Fruit fly (Drosophila melanogaster): ENCODE data around the gene CG9536.

Gene CG9536

DNA sequence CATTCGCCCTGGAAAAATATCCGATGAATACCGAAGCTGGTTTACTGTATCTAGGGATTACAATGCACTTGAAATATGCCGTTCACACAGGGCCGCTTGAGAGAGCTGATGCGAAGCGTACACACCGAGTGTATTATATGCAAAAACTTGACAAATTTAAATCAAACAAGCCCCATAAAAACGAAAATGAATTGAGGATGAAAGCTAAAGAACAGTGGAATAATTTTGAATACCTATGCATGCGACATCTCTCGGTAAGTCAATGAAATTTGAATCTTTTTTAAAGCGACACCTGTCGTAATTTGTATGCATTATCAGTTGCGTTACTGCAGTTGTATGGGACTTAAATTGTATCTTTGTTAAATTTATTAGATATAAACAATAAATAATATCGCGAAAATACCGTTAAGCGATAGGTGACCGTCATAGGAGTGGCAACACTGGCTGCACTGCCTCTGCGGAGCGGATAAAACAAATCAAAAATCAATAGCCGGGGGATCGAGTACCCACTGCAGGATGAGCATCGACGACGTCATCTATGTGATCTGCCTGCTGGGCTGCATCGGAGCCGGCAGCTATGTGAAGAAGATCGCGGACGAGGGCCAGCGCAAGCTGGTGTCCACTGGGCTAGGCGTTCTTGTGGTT is 20.7 kb downstream of the CG9536 start, which contains the start of gene frj (continued):
- TF ChIP-seq tap (tag; optimal IDR thresholded peaks at IDR 0.05) (no peak), Mrtf (GFP tag; IDR thresholded peaks at IDR 0.05) (peak; percentile 67), Hand (GFP tag; optimal IDR thresholded peaks at IDR 0.05) (no peak), luna (GFP tag; optimal IDR thresholded peaks at IDR 0.05) (peak; percentile 21), pros (GFP tag; optimal IDR thresholded peaks at IDR 0.05) (no peak), CG10462 (GFP tag; optimal IDR thresholded peaks at IDR 0.05) (peak; percentile 29), CG7271 (tag; optimal IDR thresholded peaks at IDR 0.05) (no peak), oc (tag; optimal IDR thresholded peaks at IDR 0.05) (peak; percentile 58), odd (GFP tag; optimal IDR thresholded peaks at IDR 0.05) (no peak), B-H2 (GFP tag; optimal IDR thresholded peaks at IDR 0.05) (no peak), CG11560 (tag; IDR thresholded peaks at IDR 0.05) (no peak), Max (GFP tag; optimal IDR thresholded peaks at IDR 0.05) (peak; percentile 29), BEAF-32 (GFP tag; optimal IDR thresholded peaks at IDR 0.05) (peak; percentile 95), CG14710 (tag; optimal IDR thresholded peaks at IDR 0.05) (peak; percentile 97), GATAe (GFP tag; conservative IDR thresholded peaks at IDR 0.05) (no peak), Gug (GFP tag; IDR thresholded peaks at IDR 0.05) (peak; percentile 74; the same call in 3 of the 4 replicates), CG15696 (tag; optimal IDR thresholded peaks at IDR 0.05) (peak; percentile 58), CG9932 (GFP tag; IDR thresholded peaks at IDR 0.05) (peak; percentile 77), CG11723 (GFP tag; optimal IDR thresholded peaks at IDR 0.05) (peak; percentile 9), ham (GFP tag; IDR thresholded peaks at IDR 0.05) (no peak), Nf-YA (GFP tag; IDR thresholded peaks at IDR 0.05) (no peak), CG9215 (GFP tag; IDR thresholded peaks at IDR 0.05) (peak; percentile 64), zen (tag; optimal IDR thresholded peaks at IDR 0.05) (peak; percentile 73), CG10366 (GFP tag; IDR thresholded peaks at IDR 0.05) (peak; percentile 66), CG11504 (tag; optimal IDR thresholded peaks at IDR 0.05) (no peak), Lim3 (GFP tag; IDR thresholded peaks at IDR 0.05) (no peak), cas (GFP tag; IDR thresholded peaks at IDR 0.05) (peak; percentile 17; the same call in 1 of the 2 replicates), Kr (GFP tag; optimal IDR thresholded peaks at IDR 0.05) (no peak), dimm (GFP tag; IDR thresholded peaks at IDR 0.05) (no peak), sd (tag; optimal IDR thresholded peaks at IDR 0.05) (peak; percentile 51), Xbp1 (GFP tag; optimal IDR thresholded peaks at IDR 0.05) (peak; percentile 83), lbe (GFP tag; optimal IDR thresholded peaks at IDR 0.05) (peak; percentile 52), pita (GFP tag; optimal IDR thresholded peaks at IDR 0.05) (no peak), CG10654 (GFP tag; optimal IDR thresholded peaks at IDR 0.05) (peak; percentile 58), Dip3 (GFP tag; optimal IDR thresholded peaks at IDR 0.05) (peak; percentile 61), esg (GFP tag; conservative IDR thresholded peaks at IDR 0.05) (peak; percentile 56), Sox102F (GFP tag; optimal IDR thresholded peaks at IDR 0.05) (peak; percentile 58), CG8388 (GFP tag; optimal IDR thresholded peaks at IDR 0.05) (peak; percentile 45), grau (tag; optimal IDR thresholded peaks at IDR 0.05) (peak; percentile 77), CG10979 (tag; optimal IDR thresholded peaks at IDR 0.05) (peak; percentile 48), danr (GFP tag; IDR thresholded peaks at IDR 0.05) (no peak), CG9609 (GFP tag; optimal IDR thresholded peaks at IDR 0.05) (peak; percentile 85), nerfin-1 (tag; optimal IDR thresholded peaks at IDR 0.05) (peak; percentile 71), CG3281 (GFP tag; optimal IDR thresholded peaks at IDR 0.05) (peak; percentile 49), bsh (GFP tag; optimal IDR thresholded peaks at IDR 0.05) (peak in 1 of 2 experiments; percentile 39), CG7357 (GFP tag; IDR thresholded peaks at IDR 0.05) (peak; percentile 99), chif (GFP tag; optimal IDR thresholded peaks at IDR 0.05) (peak; percentile 63 to 65), Ptx1 (GFP tag; IDR thresholded peaks at IDR 0.05) (peak; percentile 80), D19B (GFP tag; optimal IDR thresholded peaks at IDR 0.05) (peak; percentile 4), wek (GFP tag; optimal IDR thresholded peaks at IDR 0.05) (no peak)
